Worm (Caenorhabditis elegans) whole organism, early embryonic: Measurements from ENCODE around the gene lin-8.
"Not testable (repeated sequence)": the region's sequence is repeated elsewhere in the genome, so short reads cannot be mapped to it uniquely, and the experiment has no call there.

Experiments
- B0310.2 ChIP-seq: sonication (generic microtip); optimal IDR thresholded peaks from 2 replicates; lab custom pipeline; 2016; ENCODE audit warnings: mild to moderate bottlenecking, missing genetic modification characterization, missing compliant biosample characterization
- F13C5.2 ChIP-seq: sonication (generic microtip); optimal IDR thresholded peaks from 2 replicates; lab custom pipeline; 2017; ENCODE audit warnings: mild to moderate bottlenecking, missing genetic modification characterization, inconsistent platforms, missing compliant biosample characterization
- aly-1 ChIP-seq: sonication (generic microtip); optimal IDR thresholded peaks from 2 replicates; lab custom pipeline; 2016; ENCODE audit warnings: missing genetic modification characterization, missing compliant biosample characterization
- ama-1 ChIP-seq: fragments of 150-350 bp; optimal IDR thresholded peaks from 2 replicates; lab custom pipeline; 2014
- ceh-13 ChIP-seq: fragments of 200-800 bp; sonication (Bioruptor generic); optimal IDR thresholded peaks from 2 replicates; lab custom pipeline; 2018; ENCODE audit warnings: mild to moderate bottlenecking, missing genetic modification characterization, missing compliant biosample characterization
- ceh-36 ChIP-seq: sonication (generic microtip); optimal IDR thresholded peaks from 2 replicates; lab custom pipeline; 2016; ENCODE audit warnings: missing genetic modification characterization, inconsistent platforms, missing compliant biosample characterization
- ets-7 ChIP-seq: sonication (generic microtip); optimal IDR thresholded peaks from 2 replicates; lab custom pipeline; 2016; ENCODE audit warnings: missing genotype, missing genetic modification characterization, missing compliant biosample characterization
- flt-1 ChIP-seq: fragments of 200-800 bp; sonication (Bioruptor generic); IDR thresholded peaks from 2 replicates; pipeline ENCODE4 v1.3.6; 2022; ENCODE audit warnings: missing genetic modification characterization, missing compliant biosample characterization
- hmbx-1 ChIP-seq: sonication (generic microtip); optimal IDR thresholded peaks from 2 replicates; lab custom pipeline; 2016; ENCODE audit warnings: mild to moderate bottlenecking, missing genetic modification characterization, missing compliant biosample characterization
- hmg-4 ChIP-seq: fragments of 200-800 bp; sonication (Bioruptor generic); optimal IDR thresholded peaks from 2 replicates; lab custom pipeline; 2018; ENCODE audit warnings: mild to moderate bottlenecking, missing genetic modification characterization, missing compliant biosample characterization
- hnd-1 ChIP-seq: sonication (generic microtip); optimal IDR thresholded peaks from 2 replicates; lab custom pipeline; 2016; ENCODE audit warnings: missing genetic modification characterization, missing compliant biosample characterization
- pes-1 ChIP-seq: fragments of 200-800 bp; sonication (Bioruptor generic); IDR thresholded peaks from 2 replicates; pipeline ENCODE4 v1.3.6; 2022; ENCODE audit warnings: missing genetic modification reagents, missing genetic modification characterization, missing compliant biosample characterization
- scrt-1 ChIP-seq: fragments of 200-800 bp; sonication (Bioruptor generic); IDR thresholded peaks from 2 replicates; pipeline ENCODE4 v1.3.6; 2022; ENCODE audit warnings: missing genetic modification characterization, missing compliant biosample characterization
- sea-1 ChIP-seq: fragments of 200-800 bp; sonication (Bioruptor generic); conservative IDR thresholded peaks from 2 replicates; pipeline ENCODE4 v1.3.6; 2022; ENCODE audit warnings: missing genetic modification characterization, missing compliant biosample characterization
- tbx-11 ChIP-seq: fragments of 200-800 bp; sonication (Bioruptor generic); IDR thresholded peaks from 2 replicates; pipeline ENCODE4 v1.3.6; 2022; ENCODE audit warnings: missing genetic modification characterization, missing compliant biosample characterization
- tbx-37 ChIP-seq: fragments of 200-800 bp; sonication (Bioruptor generic); conservative IDR thresholded peaks from 2 replicates; pipeline ENCODE4 v1.3.6; 2022; ENCODE audit warnings: missing genetic modification reagents, missing genetic modification characterization, missing compliant biosample characterization
- tra-4 ChIP-seq: sonication (generic microtip); optimal IDR thresholded peaks from 2 replicates; lab custom pipeline; 2017; ENCODE audit warnings: missing genetic modification characterization, missing compliant biosample characterization

lin-8 gene

ce11 chrII:3024655-3025054, 32.0 kb upstream of the lin-8 start:
- TF ChIP-seq F13C5.2 (tag; lab: Kevin White, UChicago) (no peak), tbx-11 (no peak), tra-4 (no peak)

- TF ChIP-seq hmg-4 (no peak), tbx-37 (GFP tag; lab: Robert Waterston, UW) (no peak), flt-1 (GFP tag; lab: Robert Waterston, UW) (no peak), scrt-1 (GFP tag; lab: Robert Waterston, UW) (no peak), F13C5.2 (tag; lab: Kevin White, UChicago) (no peak), ama-1 (lab: Kevin White, UChicago) (no peak), ceh-36 (no peak), hnd-1 (no peak), ceh-13 (GFP tag; lab: Kevin White, UChicago) (no peak), B0310.2 (tag; lab: Kevin White, UChicago) (no peak), tra-4 (no peak), hmbx-1 (tag; lab: Kevin White, UChicago) (no peak), sea-1 (no peak), tbx-11 (no peak)
Observed at ce11 chrII:3028264-3028663, 28.4 kb upstream of the lin-8 start.

ce11 chrII:3030416-3030815, 26.2 kb upstream of the lin-8 start:
- TF ChIP-seq ceh-13 (GFP tag; lab: Kevin White, UChicago) (no peak), hmg-4 (no peak), scrt-1 (GFP tag; lab: Robert Waterston, UW) (no peak), hmbx-1 (tag; lab: Kevin White, UChicago) (no peak), tra-4 (no peak), tbx-11 (no peak)

ce11 chrII:3032480-3032879, 24.1 kb upstream of the lin-8 start, which contains the start of gene B0454.6:
Gene B0454.6 (plus strand): TSS chrII:3032780.
- TF ChIP-seq ets-7 (tag; lab: Kevin White, UChicago); ceh-13 (GFP tag; lab: Kevin White, UChicago); tra-4: not testable (repeated sequence)

- no peak for TF ChIP-seq B0310.2 (tag; lab: Kevin White, UChicago)
- no peak for TF ChIP-seq ceh-36
- no peak for TF ChIP-seq tra-4
- no peak for TF ChIP-seq tbx-11
- TF ChIP-seq ets-7 (tag; lab: Kevin White, UChicago), result no peak
- no peak for TF ChIP-seq aly-1 (tag; lab: Kevin White, UChicago)
- TF ChIP-seq hmg-4, result no peak
- no peak for TF ChIP-seq pes-1
- TF ChIP-seq ceh-13 (GFP tag; lab: Kevin White, UChicago), result no peak
- no peak for TF ChIP-seq tbx-37 (GFP tag; lab: Robert Waterston, UW)
- TF ChIP-seq flt-1 (GFP tag; lab: Robert Waterston, UW), result no peak
- no peak for TF ChIP-seq ama-1 (lab: Kevin White, UChicago)
- no peak for TF ChIP-seq sea-1
- no peak for TF ChIP-seq F13C5.2 (tag; lab: Kevin White, UChicago)
Observed at ce11 chrII:3034914-3035313, 21.7 kb upstream of the lin-8 start.

ce11 chrII:3036344-3036743, 20.3 kb upstream of the lin-8 start:
- TF ChIP-seq F13C5.2 (tag; lab: Kevin White, UChicago) (no peak), flt-1 (GFP tag; lab: Robert Waterston, UW) (no peak), hmg-4 (no peak), ceh-13 (GFP tag; lab: Kevin White, UChicago) (no peak), sea-1 (no peak), scrt-1 (GFP tag; lab: Robert Waterston, UW) (no peak), hmbx-1 (tag; lab: Kevin White, UChicago) (no peak), ceh-36 (no peak), tra-4 (no peak), ama-1 (lab: Kevin White, UChicago) (no peak), B0310.2 (tag; lab: Kevin White, UChicago) (no peak), tbx-37 (GFP tag; lab: Robert Waterston, UW) (no peak), aly-1 (tag; lab: Kevin White, UChicago) (no peak), pes-1 (no peak), hnd-1 (no peak), tbx-11 (no peak), ets-7 (tag; lab: Kevin White, UChicago) (no peak)

- TF ChIP-seq scrt-1 (GFP tag; lab: Robert Waterston, UW), result no peak
- no peak for TF ChIP-seq ama-1 (lab: Kevin White, UChicago)
- TF ChIP-seq ets-7 (tag; lab: Kevin White, UChicago), result no peak
- TF ChIP-seq aly-1 (tag; lab: Kevin White, UChicago), result no peak
- no peak for TF ChIP-seq ceh-36
Observed at ce11 chrII:3038453-3038909, 18.1 kb upstream of the lin-8 start, which contains the start of the genes B0454.26 and B0454.5. Gene B0454.26 (minus strand): TSS chrII:3038553. Gene B0454.5 (plus strand): TSS chrII:3038859.

ce11 chrII:3043358-3043757, 13.3 kb upstream of the lin-8 start, which contains the start of gene B0454.8:
Gene B0454.8 (minus strand): TSS chrII:3043458.
- TF ChIP-seq hnd-1, result no peak
- no peak for TF ChIP-seq hmbx-1 (tag; lab: Kevin White, UChicago)
- TF ChIP-seq aly-1 (tag; lab: Kevin White, UChicago), result no peak
- TF ChIP-seq pes-1, result no peak
- TF ChIP-seq ceh-13 (GFP tag; lab: Kevin White, UChicago), result no peak
- no peak for TF ChIP-seq scrt-1 (GFP tag; lab: Robert Waterston, UW)
- TF ChIP-seq tbx-37 (GFP tag; lab: Robert Waterston, UW), result no peak
- TF ChIP-seq ama-1 (lab: Kevin White, UChicago), result no peak
- TF ChIP-seq ceh-36, result no peak
- TF ChIP-seq F13C5.2 (tag; lab: Kevin White, UChicago), result no peak
- no peak for TF ChIP-seq hmg-4
- TF ChIP-seq tra-4, result no peak
- no peak for TF ChIP-seq sea-1
